Worm (Caenorhabditis elegans) whole organism, L1 larva: Measurements from ENCODE around the gene F35C11.5.

Source experiments
- C04F5.9 ChIP-seq: sonication (generic microtip); optimal IDR thresholded peaks from 2 replicates; lab custom pipeline; 2016; ENCODE audit warnings: missing genetic modification characterization, missing compliant biosample characterization
- C16A3.4 ChIP-seq: fragments of 150-350 bp; optimal IDR thresholded peaks from 2 replicates; lab custom pipeline; 2014; ENCODE audit warnings: missing biosample characterization, missing genetic modification characterization
- C34B4.2 ChIP-seq: sonication (generic microtip); optimal IDR thresholded peaks from 2 replicates; lab custom pipeline; 2017; ENCODE audit warnings: mild to moderate bottlenecking, missing genetic modification characterization, missing compliant biosample characterization
- Y116A8C.19 ChIP-seq: sonication (generic microtip); optimal IDR thresholded peaks from 2 replicates; lab custom pipeline; 2016; ENCODE audit warnings: missing compliant biosample characterization, missing genetic modification characterization, borderline replicate concordance
- aha-1 ChIP-seq: fragments of 150-350 bp; optimal IDR thresholded peaks from 2 replicates; lab custom pipeline; 2014; ENCODE audit warnings: missing biosample characterization, missing genetic modification characterization
- aly-2 ChIP-seq: fragments of 150-350 bp; optimal IDR thresholded peaks from 2 replicates; lab custom pipeline; 2014; ENCODE audit warnings: missing biosample characterization, missing genetic modification characterization
- blmp-1 ChIP-seq: fragments of 150-350 bp; optimal IDR thresholded peaks from 2 replicates; lab custom pipeline; 2014; ENCODE audit warnings: missing biosample characterization, missing genetic modification characterization
- ceh-63 ChIP-seq: fragments of 200-800 bp; sonication (Bioruptor generic); optimal IDR thresholded peaks from 2 replicates; lab custom pipeline; 2018; ENCODE audit warnings: mild to moderate bottlenecking, missing genetic modification characterization, missing compliant biosample characterization
- ceh-8 ChIP-seq: fragments of 200-800 bp; sonication (Bioruptor generic); optimal IDR thresholded peaks from 2 replicates; lab custom pipeline; 2018; ENCODE audit warnings: mild to moderate bottlenecking, missing genetic modification characterization, moderate library complexity, missing compliant biosample characterization
- ceh-90 ChIP-seq: sonication (generic microtip); optimal IDR thresholded peaks from 2 replicates; lab custom pipeline; 2016; ENCODE audit warnings: missing genetic modification characterization, missing compliant biosample characterization
- dpl-1 ChIP-seq, 3 experiments: fragments of 150-350 bp in 2 of 3; sonication (generic microtip) in 1 of 3; optimal IDR thresholded peaks; 2 replicates each; lab custom pipeline; 2014 to 2017; ENCODE audit warnings: missing biosample characterization in 3 of 3, missing genetic modification characterization in 3 of 3, missing genetic modification reagents in 3 of 3
- dsc-1 ChIP-seq: sonication (generic microtip); optimal IDR thresholded peaks from 2 replicates; lab custom pipeline; 2016; ENCODE audit warnings: mild to moderate bottlenecking, missing genetic modification characterization, missing compliant biosample characterization
- efl-1 ChIP-seq, 4 experiments: fragments of 150-350 bp; optimal IDR thresholded peaks in 3 of 4; peaks in 1 of 4; 1 replicate in 1 of 4; 2 replicates in 3 of 4; lab custom pipeline; 2014; ENCODE audit warnings: missing biosample characterization in 2 of 4, missing genetic modification characterization in 2 of 4, missing genetic modification reagents in 2 of 4
- efl-3 ChIP-seq: fragments of 200-800 bp; sonication (Bioruptor generic); optimal IDR thresholded peaks from 2 replicates; lab custom pipeline; 2018; ENCODE audit warnings: mild to moderate bottlenecking, missing genetic modification characterization, missing compliant biosample characterization
- egl-27 ChIP-seq, 2 experiments: fragments of 150-350 bp in 1 of 2; sonication (generic microtip); optimal IDR thresholded peaks; 3 replicates each; lab custom pipeline; 2017 to 2018; ENCODE audit warnings: missing biosample characterization in 2 of 2, missing genetic modification characterization in 2 of 2, missing genetic modification reagents in 2 of 2
- elt-2 ChIP-seq: sonication (generic microtip); optimal IDR thresholded peaks from 2 replicates; lab custom pipeline; 2016; ENCODE audit warnings: missing genetic modification characterization, mild to moderate bottlenecking, inconsistent platforms, missing compliant biosample characterization, missing genetic modification reagents
- elt-3 ChIP-seq, 6 experiments: fragments of 150-350 bp in 1 of 6; sonication (generic microtip); optimal IDR thresholded peaks; 2 replicates each; lab custom pipeline; 2017 to 2018; ENCODE audit warnings: missing biosample characterization in 6 of 6, missing genetic modification characterization in 6 of 6, inconsistent platforms in 1 of 6
- ets-5 ChIP-seq: fragments of 200-800 bp; sonication (Bioruptor generic); IDR thresholded peaks from 2 replicates; pipeline ENCODE4 v1.3.6; 2022; ENCODE audit warnings: missing genetic modification characterization, missing compliant biosample characterization
- fkh-10 ChIP-seq: sonication (generic microtip); optimal IDR thresholded peaks from 2 replicates; lab custom pipeline; 2017; ENCODE audit warnings: missing biosample characterization, missing genetic modification reagents, missing genetic modification characterization
- fkh-8 ChIP-seq: sonication (generic microtip); optimal IDR thresholded peaks from 2 replicates; lab custom pipeline; 2016; ENCODE audit warnings: mild to moderate bottlenecking, missing genetic modification characterization, missing compliant biosample characterization
- grh-1 ChIP-seq: fragments of 200-800 bp; sonication (Bioruptor generic); IDR thresholded peaks from 2 replicates; pipeline ENCODE4 v1.3.6; 2022; ENCODE audit warnings: missing genetic modification reagents, missing genetic modification characterization, missing compliant biosample characterization
- hlh-4 ChIP-seq: sonication (generic microtip); optimal IDR thresholded peaks from 2 replicates; lab custom pipeline; 2016; ENCODE audit warnings: mild to moderate bottlenecking, missing genetic modification characterization, missing compliant biosample characterization
- irx-1 ChIP-seq: sonication (generic microtip); optimal IDR thresholded peaks from 2 replicates; lab custom pipeline; 2016; ENCODE audit warnings: missing genetic modification characterization, missing compliant biosample characterization
- isw-1 ChIP-seq: fragments of 200-800 bp; sonication (Bioruptor generic); IDR thresholded peaks from 2 replicates; pipeline ENCODE4 v1.3.6; 2022; ENCODE audit warnings: missing genetic modification characterization, missing compliant biosample characterization
- jun-1 ChIP-seq: fragments of 150-350 bp; optimal IDR thresholded peaks from 2 replicates; lab custom pipeline; 2014; ENCODE audit warnings: missing biosample characterization, missing genetic modification reagents, missing genetic modification characterization
- lin-13 ChIP-seq: fragments of 150-350 bp; optimal IDR thresholded peaks from 2 replicates; lab custom pipeline; 2014; ENCODE audit warnings: missing biosample characterization, missing genetic modification reagents, missing genetic modification characterization
- lin-14 ChIP-seq: fragments of 200-800 bp; sonication (Bioruptor generic); optimal IDR thresholded peaks from 2 replicates; lab custom pipeline; 2018; ENCODE audit warnings: mild to moderate bottlenecking, missing genetic modification characterization, moderate library complexity, missing compliant biosample characterization
- lsy-2 ChIP-seq, 2 experiments: fragments of 150-350 bp; optimal IDR thresholded peaks; 2 replicates each; lab custom pipeline; 2014; ENCODE audit warnings: missing biosample characterization in 2 of 2, missing genetic modification characterization in 2 of 2
- mef-2 ChIP-seq: fragments of 150-350 bp; optimal IDR thresholded peaks from 2 replicates; lab custom pipeline; 2014; ENCODE audit warnings: missing biosample characterization, missing genetic modification characterization
- mep-1 ChIP-seq: fragments of 150-350 bp; optimal IDR thresholded peaks from 2 replicates; lab custom pipeline; 2014; ENCODE audit warnings: missing biosample characterization, missing genetic modification characterization
- nhr-11 ChIP-seq: fragments of 150-350 bp; optimal IDR thresholded peaks from 2 replicates; lab custom pipeline; 2014; ENCODE audit warnings: missing biosample characterization, missing genetic modification characterization
- nhr-47 ChIP-seq: sonication (generic microtip); optimal IDR thresholded peaks from 2 replicates; lab custom pipeline; 2016; ENCODE audit warnings: mild to moderate bottlenecking, missing genetic modification characterization, moderate library complexity, missing compliant biosample characterization
- nhr-71 ChIP-seq: sonication (generic microtip); optimal IDR thresholded peaks from 2 replicates; lab custom pipeline; 2016; ENCODE audit warnings: mild to moderate bottlenecking, missing genetic modification characterization, moderate library complexity, missing compliant biosample characterization
- nhr-76 ChIP-seq: sonication (generic microtip); optimal IDR thresholded peaks from 2 replicates; lab custom pipeline; 2017; ENCODE audit warnings: missing biosample characterization, missing genetic modification characterization
- nhr-84 ChIP-seq: sonication (generic microtip); optimal IDR thresholded peaks from 2 replicates; lab custom pipeline; 2017; ENCODE audit warnings: missing biosample characterization, missing genetic modification characterization
- nhr-90 ChIP-seq: sonication (generic microtip); optimal IDR thresholded peaks from 2 replicates; lab custom pipeline; 2016; ENCODE audit warnings: mild to moderate bottlenecking, missing genetic modification characterization, missing compliant biosample characterization; ENCODE audit not compliant: poor library complexity
- pag-3 ChIP-seq: sonication (generic microtip); optimal IDR thresholded peaks from 2 replicates; lab custom pipeline; 2017; ENCODE audit warnings: missing genetic modification characterization, mild to moderate bottlenecking, missing compliant biosample characterization, antibody characterized with exemption, borderline replicate concordance; ENCODE audit not compliant: insufficient read depth
- pax-3 ChIP-seq: fragments of 200-800 bp; sonication (Bioruptor generic); optimal IDR thresholded peaks from 2 replicates; lab custom pipeline; 2018; ENCODE audit warnings: mild to moderate bottlenecking, missing genetic modification characterization, moderate library complexity, missing compliant biosample characterization
- pqm-1 ChIP-seq: sonication (generic microtip); optimal IDR thresholded peaks from 3 replicates; lab custom pipeline; 2017; ENCODE audit warnings: missing biosample characterization, missing genetic modification characterization
- sptf-1 ChIP-seq: fragments of 150-350 bp; optimal IDR thresholded peaks from 2 replicates; lab custom pipeline; 2014; ENCODE audit warnings: missing biosample characterization, missing genetic modification characterization
- swsn-7 ChIP-seq: sonication (generic microtip); optimal IDR thresholded peaks from 2 replicates; lab custom pipeline; 2016; ENCODE audit warnings: missing genetic modification characterization, missing compliant biosample characterization
- unc-30 ChIP-seq: sonication (generic microtip); optimal IDR thresholded peaks from 2 replicates; lab custom pipeline; 2017; ENCODE audit warnings: missing biosample characterization, missing genetic modification characterization
- unc-86 ChIP-seq: sonication (generic microtip); optimal IDR thresholded peaks from 2 replicates; lab custom pipeline; 2016; ENCODE audit warnings: missing genetic modification characterization, missing compliant biosample characterization
- unc-98 ChIP-seq: fragments of 200-800 bp; sonication (Bioruptor generic); IDR thresholded peaks from 2 replicates; pipeline ENCODE4 v1.3.6; 2022; ENCODE audit warnings: missing genetic modification characterization, missing compliant biosample characterization
- vab-15 ChIP-seq: sonication (generic microtip); optimal IDR thresholded peaks from 2 replicates; lab custom pipeline; 2017; ENCODE audit warnings: missing genotype, mild to moderate bottlenecking, missing genetic modification characterization, missing compliant biosample characterization
- xbp-1 ChIP-seq: sonication (generic microtip); optimal IDR thresholded peaks from 2 replicates; lab custom pipeline; 2016; ENCODE audit warnings: missing genetic modification characterization, missing compliant biosample characterization
- zag-1 ChIP-seq: fragments of 150-350 bp; optimal IDR thresholded peaks from 2 replicates; lab custom pipeline; 2014; ENCODE audit warnings: missing biosample characterization, missing genetic modification characterization
- ztf-4 ChIP-seq: fragments of 150-350 bp; optimal IDR thresholded peaks from 2 replicates; lab custom pipeline; 2014; ENCODE audit warnings: missing biosample characterization, missing genetic modification characterization

The F35C11.5 gene

DNA sequence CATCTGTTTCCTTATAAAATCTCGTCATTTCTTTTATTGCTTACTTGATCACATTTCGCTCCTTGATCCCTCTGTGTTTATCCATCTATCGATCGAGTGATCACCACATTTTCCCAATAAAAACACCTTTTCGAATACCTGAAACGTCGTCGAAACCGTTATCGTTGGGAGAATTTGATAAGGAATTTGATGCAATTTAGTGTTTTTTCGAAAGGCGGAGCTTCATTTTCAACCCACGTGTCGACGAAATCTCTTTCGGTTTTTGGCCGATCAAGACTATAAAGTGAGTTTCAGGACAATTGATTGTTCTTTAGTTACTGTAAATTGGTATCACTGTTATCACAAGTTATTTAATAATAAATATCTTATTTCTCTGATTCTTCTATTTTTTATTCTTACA lies 11.1 kb downstream of the F35C11.5 start, which contains the start of gene srdh-1 (continued):
- no peak for TF ChIP-seq fkh-8 (tag; lab: Kevin White, UChicago)
- no peak for TF ChIP-seq zag-1
- no peak for TF ChIP-seq irx-1 (tag; lab: Kevin White, UChicago)
- TF ChIP-seq C16A3.4 (tag; lab: Kevin White, UChicago) = no peak
- TF ChIP-seq dpl-1 (GFP tag; optimal IDR thresholded peaks at IDR 0.05; lab: Kevin White, UChicago) = no peak
- TF ChIP-seq lsy-2 (tag; optimal IDR thresholded peaks at IDR 0.05; lab: Kevin White, UChicago) = no peak
- no peak for TF ChIP-seq mef-2 (tag; lab: Kevin White, UChicago)
- TF ChIP-seq pax-3 (tag; lab: Kevin White, UChicago) = no peak
- no peak for TF ChIP-seq aly-2 (tag; lab: Kevin White, UChicago)
- TF ChIP-seq unc-98 (GFP tag; lab: Robert Waterston, UW) = no peak
- peak; percentile 35 for TF ChIP-seq nhr-71 (tag; lab: Kevin White, UChicago)
- no peak for TF ChIP-seq mep-1 (tag; lab: Kevin White, UChicago)
- no peak for TF ChIP-seq ceh-90 (tag; lab: Kevin White, UChicago)
- peak; percentile 46 for TF ChIP-seq blmp-1
- TF ChIP-seq ceh-8 (GFP tag; lab: Kevin White, UChicago) = no peak
- no peak for TF ChIP-seq C34B4.2
- TF ChIP-seq sptf-1 (tag; lab: Kevin White, UChicago) = no peak
- no peak for TF ChIP-seq dsc-1 (tag; lab: Kevin White, UChicago)
- no peak for TF ChIP-seq nhr-11
- TF ChIP-seq nhr-47 (tag; lab: Kevin White, UChicago) = no peak
- no peak for TF ChIP-seq egl-27 (tag; optimal IDR thresholded peaks at IDR 0.05; lab: Kevin White, UChicago)
- TF ChIP-seq ceh-63 (GFP tag; lab: Kevin White, UChicago) = no peak
- TF ChIP-seq nhr-90 = no peak
- no peak for TF ChIP-seq pag-3 (tag; lab: Kevin White, UChicago)
- no peak for TF ChIP-seq xbp-1 (tag; lab: Kevin White, UChicago)
- TF ChIP-seq elt-3 (tag; optimal IDR thresholded peaks at IDR 0.05; lab: Kevin White, UChicago) = peak in 4 of 6 experiments; percentile 40 to 71 (median 64)
- TF ChIP-seq vab-15 (tag; lab: Kevin White, UChicago) = no peak
- TF ChIP-seq lin-13 (GFP tag; lab: Kevin White, UChicago) = no peak

DNA sequence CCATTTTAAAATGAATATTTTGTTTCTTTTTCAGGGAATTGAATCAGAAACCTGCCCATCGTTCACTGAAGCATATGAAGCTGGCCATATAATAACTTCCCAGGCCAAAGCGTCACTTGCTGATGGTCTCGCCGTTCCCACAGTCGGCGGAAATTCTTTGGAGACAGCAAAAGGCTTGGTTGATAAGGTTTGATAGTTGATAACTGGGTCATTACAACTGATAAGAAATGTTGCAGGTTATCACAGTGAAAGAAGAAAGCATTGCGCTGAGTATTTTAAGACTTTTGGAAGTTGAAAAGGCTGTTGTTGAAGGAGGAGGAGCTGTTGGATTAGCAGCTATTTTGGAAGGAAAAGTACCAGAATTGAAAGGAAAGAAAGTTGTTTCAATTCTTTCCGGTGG lies 13.0 kb downstream of the F35C11.5 start:
- TF ChIP-seq blmp-1 = peak; percentile 33
- TF ChIP-seq efl-1 (optimal IDR thresholded peaks at IDR 0.05; lab: Kevin White, UChicago) = no peak
- peak in 1 of 2 experiments; percentile 45 for TF ChIP-seq efl-1 (GFP tag; optimal IDR thresholded peaks at IDR 0.05 in 1 of 2; lab: Kevin White, UChicago)
- peak; percentile 73 for TF ChIP-seq elt-2 (tag; lab: Kevin White, UChicago)
- no peak for TF ChIP-seq ceh-90 (tag; lab: Kevin White, UChicago)
- TF ChIP-seq elt-3 (tag; optimal IDR thresholded peaks at IDR 0.05; lab: Kevin White, UChicago) = peak in 1 of 6 experiments; percentile 17
- no peak for TF ChIP-seq ztf-4
- no peak for TF ChIP-seq nhr-76 (tag; lab: Kevin White, UChicago)
- no peak for TF ChIP-seq isw-1
- TF ChIP-seq lin-14 = peak; percentile 16
- no peak for TF ChIP-seq aha-1
- TF ChIP-seq nhr-47 (tag; lab: Kevin White, UChicago) = no peak
- TF ChIP-seq aly-2 (tag; lab: Kevin White, UChicago) = no peak
- TF ChIP-seq pqm-1 (tag; lab: Kevin White, UChicago) = peak; percentile 8
- TF ChIP-seq unc-98 (GFP tag; lab: Robert Waterston, UW) = no peak
- no peak for TF ChIP-seq unc-86 (tag; lab: Kevin White, UChicago)
- TF ChIP-seq sptf-1 (tag; lab: Kevin White, UChicago) = no peak

DNA sequence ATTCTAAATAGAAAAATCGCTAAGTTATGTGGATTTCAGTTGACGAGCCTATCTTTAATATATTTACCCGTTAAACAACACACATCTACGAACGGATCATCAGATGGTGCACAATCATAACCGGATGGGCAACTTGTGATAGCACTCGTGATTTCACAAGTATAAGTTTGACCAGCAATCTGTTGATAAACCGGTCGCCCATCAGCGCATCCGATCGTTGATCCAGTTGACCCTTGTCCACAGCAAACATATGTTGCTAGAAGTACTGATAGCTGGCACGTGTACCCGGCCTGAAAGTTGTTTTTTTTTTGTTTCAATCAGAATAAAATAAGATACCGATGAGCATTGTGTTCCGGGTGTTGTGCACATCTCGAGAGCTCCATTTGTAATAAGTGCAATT lies 14.1 kb downstream of the F35C11.5 start:
- TF ChIP-seq irx-1 (tag; lab: Kevin White, UChicago) (no peak), fkh-8 (tag; lab: Kevin White, UChicago) (no peak), C04F5.9 (tag; lab: Kevin White, UChicago) (no peak), dpl-1 (GFP tag; optimal IDR thresholded peaks at IDR 0.05; lab: Kevin White, UChicago) (no peak), fkh-10 (GFP tag; lab: Kevin White, UChicago) (no peak), dsc-1 (tag; lab: Kevin White, UChicago) (no peak), nhr-71 (tag; lab: Kevin White, UChicago) (no peak), egl-27 (tag; optimal IDR thresholded peaks at IDR 0.05; lab: Kevin White, UChicago) (no peak), unc-30 (tag; lab: Kevin White, UChicago) (no peak), grh-1 (GFP tag; lab: Robert Waterston, UW) (peak; percentile 37; the same call in 1 of the 2 replicates), nhr-84 (tag; lab: Kevin White, UChicago) (no peak), ets-5 (GFP tag; lab: Robert Waterston, UW) (no peak), sptf-1 (tag; lab: Kevin White, UChicago) (no peak), nhr-90 (no peak), elt-3 (tag; optimal IDR thresholded peaks at IDR 0.05; lab: Kevin White, UChicago) (no peak), Y116A8C.19 (tag; lab: Kevin White, UChicago) (no peak), hlh-4 (tag; lab: Kevin White, UChicago) (no peak), efl-3 (GFP tag; lab: Kevin White, UChicago) (no peak), nhr-76 (tag; lab: Kevin White, UChicago) (no peak), ztf-4 (no peak), jun-1 (tag; lab: Kevin White, UChicago) (no peak), swsn-7 (tag; lab: Kevin White, UChicago) (no peak)
